Worm (Caenorhabditis elegans) whole organism, young adult: ENCODE measurements around the gene oac-22.
"Not testable (repeated sequence)": the region's sequence is repeated elsewhere in the genome, so short reads cannot be mapped to it uniquely, and the experiment has no call there.

ENCODE experiments used
- B0035.1 ChIP-seq: sonication (generic microtip); optimal IDR thresholded peaks from 2 replicates; lab custom pipeline; 2016; ENCODE audit warnings: missing genetic modification characterization, mild to moderate bottlenecking, missing compliant biosample characterization, missing genotype, missing genetic modification reagents
- B0336.3 ChIP-seq: fragments of 200-800 bp; sonication (Bioruptor generic); IDR thresholded peaks from 2 replicates; pipeline ENCODE4 v1.3.6; 2022; ENCODE audit warnings: missing genetic modification characterization, missing compliant biosample characterization
- C17E4.6 ChIP-seq: fragments of 200-800 bp; sonication (Bioruptor generic); IDR thresholded peaks from 2 replicates; pipeline ENCODE4 v1.3.6; 2022; ENCODE audit warnings: missing genetic modification reagents, missing genetic modification characterization, missing compliant biosample characterization
- F37B4.10 ChIP-seq: fragments of 200-800 bp; sonication (Bioruptor generic); IDR thresholded peaks from 2 replicates; pipeline ENCODE4 v1.3.6; 2022; ENCODE audit warnings: missing genetic modification characterization, missing compliant biosample characterization
- F57C9.4 ChIP-seq: sonication (generic microtip); optimal IDR thresholded peaks from 2 replicates; lab custom pipeline; 2017; ENCODE audit warnings: mild to moderate bottlenecking, missing genetic modification characterization, missing compliant biosample characterization
- Y53F4B.3 ChIP-seq: fragments of 200-800 bp; sonication (Bioruptor generic); IDR thresholded peaks from 2 replicates; pipeline ENCODE4 v1.3.6; 2022; ENCODE audit warnings: missing genetic modification reagents, missing genetic modification characterization, missing compliant biosample characterization
- Y56A3A.18 ChIP-seq: fragments of 200-800 bp; sonication (Bioruptor generic); IDR thresholded peaks from 2 replicates; pipeline ENCODE4 v1.3.6; 2022; ENCODE audit warnings: missing genetic modification reagents, missing genetic modification characterization, missing compliant biosample characterization
- Y79H2A.3 ChIP-seq: fragments of 200-800 bp; sonication (Bioruptor generic); conservative IDR thresholded peaks from 2 replicates; pipeline ENCODE4 v1.3.6; 2022; ENCODE audit warnings: missing genetic modification reagents, missing genetic modification characterization, missing compliant biosample characterization
- akir-1 ChIP-seq: fragments of 200-800 bp; sonication (Bioruptor generic); optimal IDR thresholded peaks from 2 replicates; lab custom pipeline; 2018; ENCODE audit warnings: mild to moderate bottlenecking, missing genetic modification characterization, moderate library complexity, missing compliant biosample characterization
- attf-3 ChIP-seq: fragments of 200-800 bp; sonication (Bioruptor generic); conservative IDR thresholded peaks from 2 replicates; pipeline ENCODE4 v1.3.6; 2022; ENCODE audit warnings: missing genetic modification reagents, missing genetic modification characterization, missing compliant biosample characterization
- attf-6 ChIP-seq: fragments of 200-800 bp; sonication (Bioruptor generic); IDR thresholded peaks from 2 replicates; pipeline ENCODE4 v1.3.6; 2022; ENCODE audit warnings: missing genetic modification reagents, missing genetic modification characterization, missing compliant biosample characterization
- cebp-2 ChIP-seq: fragments of 200-800 bp; sonication (Bioruptor generic); IDR thresholded peaks from 2 replicates; pipeline ENCODE4 v1.3.6; 2022; ENCODE audit warnings: missing genetic modification characterization, missing compliant biosample characterization
- ceh-58 ChIP-seq: fragments of 200-800 bp; sonication (Bioruptor generic); IDR thresholded peaks from 2 replicates; pipeline ENCODE4 v1.3.6; 2022; ENCODE audit warnings: missing genetic modification characterization, missing compliant biosample characterization
- egl-44 ChIP-seq: fragments of 200-800 bp; sonication (Bioruptor generic); IDR thresholded peaks from 2 replicates; pipeline ENCODE4 v1.3.6; 2022; ENCODE audit warnings: missing genetic modification reagents, missing genetic modification characterization, missing compliant biosample characterization
- hlh-12 ChIP-seq: sonication (generic microtip); optimal IDR thresholded peaks from 2 replicates; lab custom pipeline; 2016; ENCODE audit warnings: missing genetic modification characterization, missing compliant biosample characterization
- let-526 ChIP-seq: fragments of 200-800 bp; sonication (Bioruptor generic); IDR thresholded peaks from 2 replicates; pipeline ENCODE4 v1.3.6; 2022; ENCODE audit warnings: missing genetic modification reagents, missing genetic modification characterization, missing compliant biosample characterization
- lin-54 ChIP-seq: fragments of 200-800 bp; sonication (Bioruptor generic); optimal IDR thresholded peaks from 2 replicates; lab custom pipeline; 2018; ENCODE audit warnings: mild to moderate bottlenecking, missing genetic modification characterization, missing compliant biosample characterization
- madf-6 ChIP-seq: fragments of 200-800 bp; sonication (Bioruptor generic); IDR thresholded peaks from 2 replicates; pipeline ENCODE4 v1.3.6; 2022; ENCODE audit warnings: missing genetic modification reagents, missing genetic modification characterization, missing compliant biosample characterization
- madf-8 ChIP-seq: fragments of 200-800 bp; sonication (Bioruptor generic); conservative IDR thresholded peaks from 2 replicates; pipeline ENCODE4 v1.3.6; 2022; ENCODE audit warnings: missing genetic modification reagents, missing genetic modification characterization, missing compliant biosample characterization
- mxl-1 ChIP-seq: sonication (generic microtip); optimal IDR thresholded peaks from 2 replicates; lab custom pipeline; 2016; ENCODE audit warnings: missing genetic modification characterization, missing compliant biosample characterization
- nfya-2 ChIP-seq: fragments of 200-800 bp; sonication (Bioruptor generic); IDR thresholded peaks from 2 replicates; pipeline ENCODE4 v1.3.6; 2022; ENCODE audit warnings: missing genetic modification reagents, missing genetic modification characterization, missing compliant biosample characterization
- nhr-179 ChIP-seq: sonication (generic microtip); optimal IDR thresholded peaks from 2 replicates; lab custom pipeline; 2016; ENCODE audit warnings: mild to moderate bottlenecking, missing genetic modification characterization, missing compliant biosample characterization
- nhr-90 ChIP-seq: sonication (generic microtip); optimal IDR thresholded peaks from 2 replicates; lab custom pipeline; 2016; ENCODE audit warnings: missing genotype, mild to moderate bottlenecking, missing genetic modification characterization, missing compliant biosample characterization
- sdz-38 ChIP-seq: sonication (generic microtip); optimal IDR thresholded peaks from 2 replicates; lab custom pipeline; 2016; ENCODE audit warnings: missing genotype, missing genetic modification characterization, missing compliant biosample characterization
- snpc-1.1 ChIP-seq: sonication (generic microtip); optimal IDR thresholded peaks from 2 replicates; lab custom pipeline; 2017; ENCODE audit warnings: missing genetic modification characterization, mild to moderate bottlenecking, missing compliant biosample characterization, antibody characterized with exemption, moderate library complexity, missing genotype, missing genetic modification reagents; ENCODE audit not compliant: insufficient read depth
- sptf-2 ChIP-seq: fragments of 200-800 bp; sonication (Bioruptor generic); optimal IDR thresholded peaks from 2 replicates; lab custom pipeline; 2018; ENCODE audit warnings: mild to moderate bottlenecking, missing genetic modification characterization, missing compliant biosample characterization
- tbp1 ChIP-seq: fragments of 200-800 bp; sonication (Bioruptor generic); optimal IDR thresholded peaks from 2 replicates; lab custom pipeline; 2018; ENCODE audit warnings: mild to moderate bottlenecking, missing genetic modification characterization, missing compliant biosample characterization
- zfh-2 ChIP-seq: fragments of 200-800 bp; sonication (Bioruptor generic); conservative IDR thresholded peaks from 2 replicates; pipeline ENCODE4 v1.3.6; 2022; ENCODE audit warnings: missing genetic modification reagents, missing genetic modification characterization, missing compliant biosample characterization

The oac-22 gene

ce11 chrIV:3911848-3912247 lies 26.4 kb downstream of the oac-22 start, which contains the start of gene F56D6.18:
F56D6.18 (minus strand) TSS chrIV:3911948.
- TF ChIP-seq attf-3 (GFP tag; lab: Robert Waterston, UW); B0336.3; lin-54 (GFP tag; lab: Kevin White, UChicago): not testable (repeated sequence)

ce11 chrIV:3912598-3912997 lies 27.1 kb downstream of the oac-22 start, which contains the start of gene F56D6.20:
F56D6.20 (plus strand) TSS chrIV:3912898.
- TF ChIP-seq Y56A3A.18 (no peak), nhr-179 (tag; lab: Kevin White, UChicago) (no peak), attf-6 (GFP tag; lab: Robert Waterston, UW) (no peak), hlh-12 (tag; lab: Kevin White, UChicago) (no peak), let-526 (GFP tag; lab: Robert Waterston, UW) (no peak), nfya-2 (GFP tag; lab: Robert Waterston, UW) (no peak), F57C9.4 (tag; lab: Kevin White, UChicago) (no peak), snpc-1.1 (no peak), zfh-2 (GFP tag; lab: Robert Waterston, UW) (no peak)
- TF ChIP-seq, all 124 proteins: peak for 0

- TF ChIP-seq madf-6 (GFP tag; lab: Robert Waterston, UW) (no peak), tbp1 (GFP tag; lab: Kevin White, UChicago) (no peak), nhr-179 (tag; lab: Kevin White, UChicago) (no peak)
Observed at ce11 chrIV:3914462-3914861, 29.0 kb downstream of the oac-22 start, which contains the start of gene F56D6.19. F56D6.19 (plus strand) TSS chrIV:3914762.

- TF ChIP-seq Y53F4B.3 (GFP tag; lab: Robert Waterston, UW) (no peak), nfya-2 (GFP tag; lab: Robert Waterston, UW) (no peak), F57C9.4 (tag; lab: Kevin White, UChicago) (no peak), sdz-38 (tag; lab: Kevin White, UChicago) (no peak), ceh-58 (GFP tag; lab: Robert Waterston, UW) (no peak), madf-8 (GFP tag; lab: Robert Waterston, UW) (no peak), nhr-90 (no peak), C17E4.6 (GFP tag; lab: Robert Waterston, UW) (no peak), mxl-1 (tag; lab: Kevin White, UChicago) (no peak)
- TF ChIP-seq, all 124 proteins: peak for 0
Observed at ce11 chrIV:3915296-3915695, 29.8 kb downstream of the oac-22 start, which contains the start of gene srz-20. srz-20 (plus strand) TSS chrIV:3915596.

- no peak for TF ChIP-seq F57C9.4 (tag; lab: Kevin White, UChicago)
- no peak for TF ChIP-seq ceh-58 (GFP tag; lab: Robert Waterston, UW)
- TF ChIP-seq Y79H2A.3: no peak
- no peak for TF ChIP-seq F37B4.10 (GFP tag; lab: Robert Waterston, UW)
- no peak for TF ChIP-seq B0035.1 (tag; lab: Kevin White, UChicago)
- no peak for TF ChIP-seq akir-1 (GFP tag; lab: Kevin White, UChicago)
- TF ChIP-seq cebp-2 (GFP tag; lab: Robert Waterston, UW): no peak
Observed at ce11 chrIV:3917405-3917804, 31.9 kb downstream of the oac-22 start, which contains the start of gene F56D6.14. F56D6.14 (plus strand) TSS chrIV:3917705.

ce11 chrIV:3918160-3918559 lies 32.7 kb downstream of the oac-22 start, which contains the start of gene F56D6.23:
F56D6.23 (plus strand) TSS chrIV:3918460.
- no peak for TF ChIP-seq egl-44 (GFP tag; lab: Robert Waterston, UW)
- no peak for TF ChIP-seq let-526 (GFP tag; lab: Robert Waterston, UW)
- TF ChIP-seq lin-54 (GFP tag; lab: Kevin White, UChicago): no peak
- TF ChIP-seq sptf-2: no peak
- TF ChIP-seq, all 124 proteins: peak for 0
